Fruit fly (Drosophila melanogaster) whole organism, embryonic: Measurements from ENCODE around the gene Ntf-2.

Experiments used
- Aef1 ChIP-seq: fragments of 200-800 bp; sonication (Bioruptor generic); IDR thresholded peaks from 3 replicates; pipeline ENCODE4 v1.3.6; 2022; ENCODE audit warnings: missing biosample characterization, missing genetic modification characterization
- BtbVII ChIP-seq: fragments of 200-800 bp; sonication (Bioruptor generic); optimal IDR thresholded peaks from 3 replicates; lab custom pipeline; 2017; ENCODE audit warnings: missing biosample characterization, mild to moderate bottlenecking, missing genetic modification characterization
- CG1024 ChIP-seq: fragments of 200-800 bp; sonication (Bioruptor generic); IDR thresholded peaks from 2 replicates; pipeline ENCODE4 v1.3.6; 2022; ENCODE audit warnings: missing biosample characterization, missing genetic modification characterization
- CG10462 ChIP-seq: fragments of 200-800 bp; sonication (Bioruptor generic); optimal IDR thresholded peaks from 2 replicates; lab custom pipeline; 2016; ENCODE audit warnings: missing biosample characterization, missing genetic modification characterization
- CG11398 ChIP-seq: fragments of 200-800 bp; sonication (Bioruptor generic); optimal IDR thresholded peaks from 2 replicates; lab custom pipeline; 2016; ENCODE audit warnings: missing biosample characterization, missing genetic modification characterization
- CG12942 ChIP-seq: fragments of 200-800 bp; sonication (Bioruptor generic); optimal IDR thresholded peaks from 3 replicates; lab custom pipeline; 2016; ENCODE audit warnings: missing biosample characterization, missing genetic modification characterization
- CG15269 ChIP-seq: fragments of 200-800 bp; sonication (Bioruptor generic); optimal IDR thresholded peaks from 2 replicates; lab custom pipeline; 2018; ENCODE audit warnings: missing biosample characterization, mild to moderate bottlenecking, missing genetic modification characterization, moderate library complexity
- CG18262 ChIP-seq: fragments of 200-800 bp; optimal IDR thresholded peaks from 3 replicates; lab custom pipeline; 2019; ENCODE audit warnings: missing biosample characterization, mild to moderate bottlenecking, missing genetic modification characterization, moderate library complexity
- CG18764 ChIP-seq: fragments of 200-800 bp; sonication (Bioruptor generic); optimal IDR thresholded peaks from 3 replicates; lab custom pipeline; 2016; ENCODE audit warnings: missing biosample characterization, missing genetic modification characterization
- CG2129 ChIP-seq: fragments of 200-800 bp; sonication (Bioruptor generic); IDR thresholded peaks from 2 replicates; pipeline ENCODE4 v1.3.6; 2022; ENCODE audit warnings: missing biosample characterization, missing genetic modification characterization; ENCODE audit not compliant: partially characterized antibody
- CG34422 ChIP-seq: fragments of 200-800 bp; sonication (Bioruptor generic); IDR thresholded peaks from 3 replicates; pipeline ENCODE4 v1.3.6; 2022; ENCODE audit warnings: missing biosample characterization, missing genetic modification characterization
- CG3847 ChIP-seq: fragments of 200-800 bp; sonication (Bioruptor generic); IDR thresholded peaks from 2 replicates; pipeline ENCODE4 v1.3.6; 2022; ENCODE audit warnings: missing biosample characterization, missing genetic modification characterization
- CG4282 ChIP-seq: fragments of 200-800 bp; sonication (Bioruptor generic); optimal IDR thresholded peaks from 2 replicates; lab custom pipeline; 2016; ENCODE audit warnings: missing biosample characterization, missing genetic modification characterization
- CG4360 ChIP-seq: fragments of 200-800 bp; sonication (Bioruptor generic); IDR thresholded peaks from 2 replicates; pipeline ENCODE4 v1.3.6; 2022; ENCODE audit warnings: missing biosample characterization, missing genetic modification characterization
- CG4424 ChIP-seq: fragments of 200-800 bp; sonication (Bioruptor generic); optimal IDR thresholded peaks from 3 replicates; lab custom pipeline; 2016; ENCODE audit warnings: missing biosample characterization, missing genetic modification characterization
- CG4854 ChIP-seq: fragments of 200-800 bp; sonication (Bioruptor generic); optimal IDR thresholded peaks from 2 replicates; lab custom pipeline; 2016; ENCODE audit warnings: missing biosample characterization, missing genetic modification characterization, inconsistent platforms
- CG5953 ChIP-seq: fragments of 200-800 bp; sonication (Bioruptor generic); IDR thresholded peaks from 2 replicates; pipeline ENCODE4 v1.3.6; 2022; ENCODE audit warnings: missing biosample characterization, missing genetic modification characterization
- CG6654 ChIP-seq: fragments of 200-800 bp; sonication (Bioruptor generic); optimal IDR thresholded peaks from 2 replicates; lab custom pipeline; 2017; ENCODE audit warnings: missing biosample characterization, mild to moderate bottlenecking, missing genetic modification characterization
- CG6689 ChIP-seq: fragments of 200-800 bp; sonication (Bioruptor generic); IDR thresholded peaks from 2 replicates; pipeline ENCODE4 v1.3.6; 2022; ENCODE audit warnings: missing biosample characterization, missing genetic modification characterization
- CG6854 ChIP-seq: fragments of 200-800 bp; sonication (Bioruptor generic); optimal IDR thresholded peaks from 3 replicates; lab custom pipeline; 2017; ENCODE audit warnings: missing biosample characterization, mild to moderate bottlenecking, missing genetic modification characterization
- CG7357 ChIP-seq: fragments of 200-800 bp; sonication (Bioruptor generic); IDR thresholded peaks from 3 replicates; pipeline ENCODE4 v1.3.6; 2022; ENCODE audit warnings: missing biosample characterization, missing genetic modification characterization
- CG7556 ChIP-seq: fragments of 200-800 bp; sonication (Bioruptor generic); optimal IDR thresholded peaks from 2 replicates; lab custom pipeline; 2017; ENCODE audit warnings: missing biosample characterization, mild to moderate bottlenecking, missing genetic modification characterization
- CG8765 ChIP-seq: fragments of 200-800 bp; sonication (Bioruptor generic); IDR thresholded peaks from 2 replicates; pipeline ENCODE4 v1.3.6; 2022; ENCODE audit warnings: missing biosample characterization, missing genetic modification characterization
- CG8944 ChIP-seq: fragments of 200-800 bp; sonication (Bioruptor generic); optimal IDR thresholded peaks from 3 replicates; lab custom pipeline; 2016; ENCODE audit warnings: missing biosample characterization, missing genetic modification characterization
- CG9437 ChIP-seq: fragments of 200-800 bp; sonication (Bioruptor generic); optimal IDR thresholded peaks from 2 replicates; lab custom pipeline; 2018; ENCODE audit warnings: missing biosample characterization, mild to moderate bottlenecking, missing genetic modification characterization
- CG9797 ChIP-seq: fragments of 200-800 bp; sonication (Bioruptor generic); optimal IDR thresholded peaks from 3 replicates; lab custom pipeline; 2018; ENCODE audit warnings: missing biosample characterization, mild to moderate bottlenecking, missing genetic modification characterization
- CG9932 ChIP-seq: fragments of 200-800 bp; sonication (Bioruptor generic); IDR thresholded peaks from 2 replicates; pipeline ENCODE4 v1.3.6; 2022; ENCODE audit warnings: missing biosample characterization, missing genetic modification characterization
- Elba2 ChIP-seq: fragments of 200-800 bp; sonication (Bioruptor generic); optimal IDR thresholded peaks from 3 replicates; lab custom pipeline; 2016; ENCODE audit warnings: missing biosample characterization, missing genetic modification characterization
- Gug ChIP-seq: fragments of 200-800 bp; sonication (Bioruptor generic); IDR thresholded peaks from 4 replicates; pipeline ENCODE4 v1.3.6; 2022; ENCODE audit warnings: missing biosample characterization, missing genetic modification characterization
- HLHmδ ChIP-seq: fragments of 200-800 bp; sonication (Bioruptor generic); optimal IDR thresholded peaks from 2 replicates; lab custom pipeline; 2018; ENCODE audit warnings: missing biosample characterization, mild to moderate bottlenecking, missing genetic modification characterization, moderate library complexity
- Hand ChIP-seq: fragments of 200-800 bp; sonication (Bioruptor generic); optimal IDR thresholded peaks from 2 replicates; lab custom pipeline; 2017; ENCODE audit warnings: mild to moderate bottlenecking, missing biosample characterization, missing genetic modification reagents, missing genetic modification characterization
- MTF-1 ChIP-seq: fragments of 200-800 bp; sonication (Bioruptor generic); optimal IDR thresholded peaks from 2 replicates; lab custom pipeline; 2018; ENCODE audit warnings: missing biosample characterization, mild to moderate bottlenecking, missing genetic modification characterization, borderline replicate concordance
- Neu2 ChIP-seq: fragments of 200-800 bp; sonication (Bioruptor generic); optimal IDR thresholded peaks from 3 replicates; lab custom pipeline; 2016; ENCODE audit warnings: missing biosample characterization, missing genetic modification characterization, borderline replicate concordance
- NfI ChIP-seq: fragments of 200-800 bp; sonication (Bioruptor generic); optimal IDR thresholded peaks from 3 replicates; lab custom pipeline; 2018; ENCODE audit warnings: missing biosample characterization, mild to moderate bottlenecking, missing genetic modification characterization, moderate library complexity
- ab ChIP-seq: fragments of 200-800 bp; sonication (Bioruptor generic); optimal IDR thresholded peaks from 2 replicates; lab custom pipeline; 2016; ENCODE audit warnings: missing biosample characterization, missing genetic modification characterization
- abd-A ChIP-seq: fragments of 200-800 bp; sonication (Bioruptor generic); optimal IDR thresholded peaks from 3 replicates; lab custom pipeline; 2019; ENCODE audit warnings: missing biosample characterization, mild to moderate bottlenecking, missing genetic modification characterization, moderate library complexity
- ase ChIP-seq: fragments of 200-800 bp; sonication (Bioruptor generic); IDR thresholded peaks from 3 replicates; pipeline ENCODE4 v1.3.6; 2022; ENCODE audit warnings: missing biosample characterization, missing genetic modification characterization
- bsh ChIP-seq, 2 experiments: fragments of 200-800 bp; sonication (Bioruptor generic); optimal IDR thresholded peaks; 2 replicates each; lab custom pipeline; 2017 to 2018; ENCODE audit warnings: mild to moderate bottlenecking in 2 of 2, missing biosample characterization in 2 of 2, missing genetic modification characterization in 2 of 2, moderate library complexity in 1 of 2
- esg ChIP-seq: fragments of 200-800 bp; sonication (Bioruptor generic); conservative IDR thresholded peaks from 2 replicates; pipeline ENCODE4 v1.3.6; 2022; ENCODE audit warnings: missing biosample characterization, missing genetic modification characterization
- fd96Cb ChIP-seq: fragments of 200-800 bp; sonication (Bioruptor generic); optimal IDR thresholded peaks from 2 replicates; lab custom pipeline; 2018; ENCODE audit warnings: missing biosample characterization, mild to moderate bottlenecking, missing genetic modification characterization, moderate library complexity
- kay ChIP-seq: fragments of 200-800 bp; sonication (Bioruptor generic); optimal IDR thresholded peaks from 2 replicates; lab custom pipeline; 2016; ENCODE audit warnings: missing biosample characterization, missing genetic modification characterization
- knrl ChIP-seq: fragments of 200-800 bp; sonication (Bioruptor generic); IDR thresholded peaks from 3 replicates; pipeline ENCODE4 v1.3.6; 2022; ENCODE audit warnings: missing biosample characterization, missing genetic modification characterization; ENCODE audit not compliant: partially characterized antibody
- lola ChIP-seq, 3 experiments: fragments of >200 bp in 2 of 3; fragments of 200-800 bp in 1 of 3; sonication (Bioruptor generic) in 1 of 3; optimal IDR thresholded peaks; 2 replicates each; lab custom pipeline; 2017 to 2019; ENCODE audit warnings: missing biosample characterization in 3 of 3, missing genetic modification characterization in 3 of 3, mild to moderate bottlenecking in 1 of 3, moderate library complexity in 1 of 3
- peb ChIP-seq: fragments of 200-800 bp; sonication (Bioruptor generic); IDR thresholded peaks from 2 replicates; pipeline ENCODE4 v1.3.6; 2022; ENCODE audit warnings: missing biosample characterization, missing genetic modification characterization
- ranshi ChIP-seq: fragments of 200-800 bp; sonication (Bioruptor generic); IDR thresholded peaks from 2 replicates; pipeline ENCODE4 v1.3.6; 2022; ENCODE audit warnings: missing biosample characterization, missing genetic modification characterization
- sens-2 ChIP-seq: fragments of 200-800 bp; sonication (Bioruptor generic); IDR thresholded peaks from 2 replicates; pipeline ENCODE4 v1.3.6; 2022; ENCODE audit warnings: missing biosample characterization, missing genetic modification characterization
- seq ChIP-seq: fragments of 200-800 bp; sonication (Bioruptor generic); IDR thresholded peaks from 2 replicates; pipeline ENCODE4 v1.3.6; 2022; ENCODE audit warnings: missing biosample characterization, missing genetic modification characterization
- sim ChIP-seq: fragments of 200-800 bp; sonication (Bioruptor generic); IDR thresholded peaks from 2 replicates; pipeline ENCODE4 v1.3.6; 2022; ENCODE audit warnings: missing biosample characterization, missing genetic modification characterization
- sob ChIP-seq: fragments of 200-800 bp; sonication (Bioruptor generic); IDR thresholded peaks from 2 replicates; pipeline ENCODE4 v1.3.6; 2022; ENCODE audit warnings: missing biosample characterization, missing genetic modification characterization
- stc ChIP-seq: fragments of 200-800 bp; sonication (Bioruptor generic); IDR thresholded peaks from 2 replicates; pipeline ENCODE4 v1.3.6; 2022; ENCODE audit warnings: missing biosample characterization, missing genetic modification characterization
- trh ChIP-seq: fragments of 200-800 bp; sonication (Bioruptor generic); optimal IDR thresholded peaks from 2 replicates; lab custom pipeline; 2016; ENCODE audit warnings: missing biosample characterization, missing genetic modification characterization

Ntf-2 gene

dm6 chrX:21058991-21059390 is 23.7 kb downstream of the Ntf-2 start (continued):
- peak; percentile 91 for TF ChIP-seq fd96Cb
- peak; percentile 89 for TF ChIP-seq stc (GFP tag; lab: Robert Waterston, UW)
- peak; percentile 85 for TF ChIP-seq CG10462 (GFP tag; lab: Kevin White, UChicago)
- TF ChIP-seq CG4282 = peak; percentile 78
- TF ChIP-seq trh = peak; percentile 84
- peak; percentile 48; the same call in 1 of the 2 replicates for TF ChIP-seq CG4360 (GFP tag; lab: Robert Waterston, UW)
- peak; percentile 82 for TF ChIP-seq CG6689 (GFP tag; lab: Robert Waterston, UW)
- peak; percentile 86 for TF ChIP-seq MTF-1
- TF ChIP-seq CG1024 (GFP tag; lab: Robert Waterston, UW) = peak; percentile 76
- no peak for TF ChIP-seq HLHmδ (GFP tag; lab: Kevin White, UChicago)
- no peak for TF ChIP-seq CG8765 (GFP tag; lab: Robert Waterston, UW)
- TF ChIP-seq CG6854 (GFP tag; lab: Kevin White, UChicago) = peak; percentile 24
- peak; percentile 82 for TF ChIP-seq sob (GFP tag; lab: Robert Waterston, UW)
- peak; percentile 86 for TF ChIP-seq CG4424
- TF ChIP-seq sens-2 (GFP tag; lab: Robert Waterston, UW) = 0 out of 2 replicates have a peak, but pooled peaks have one; percentile 45
- TF ChIP-seq Hand (GFP tag; lab: Kevin White, UChicago) = peak; percentile 60
- peak; percentile 40; the same call in 1 of the 2 replicates for TF ChIP-seq sim
- no peak for TF ChIP-seq CG9797 (GFP tag; lab: Kevin White, UChicago)
- TF ChIP-seq CG15269 (tag; lab: Kevin White, UChicago) = peak; percentile 94
- peak; percentile 90 for TF ChIP-seq seq (GFP tag; lab: Robert Waterston, UW)
- peak; percentile 87 for TF ChIP-seq CG18262
- TF ChIP-seq peb (GFP tag; lab: Robert Waterston, UW) = peak; percentile 42; the same call in 1 of the 2 replicates
- peak; percentile 81 for TF ChIP-seq CG9437 (GFP tag; lab: Kevin White, UChicago)
- peak; percentile 75 for TF ChIP-seq Aef1 (GFP tag; lab: Robert Waterston, UW)
- no peak for TF ChIP-seq Neu2 (GFP tag; lab: Kevin White, UChicago)
- peak; percentile 73 for TF ChIP-seq kay (GFP tag; lab: Kevin White, UChicago)
- TF ChIP-seq CG8944 = peak; percentile 90
- TF ChIP-seq ab (GFP tag; lab: Kevin White, UChicago) = peak; percentile 79
- peak; percentile 79 for TF ChIP-seq CG18764
- TF ChIP-seq CG3847 = peak; percentile 77
- peak; percentile 86 for TF ChIP-seq CG5953 (GFP tag; lab: Robert Waterston, UW)
- peak; percentile 82 for TF ChIP-seq BtbVII (GFP tag; lab: Kevin White, UChicago)
- TF ChIP-seq lola (GFP tag; optimal IDR thresholded peaks at IDR 0.05; lab: Kevin White, UChicago) = peak in 1 of 3 experiments; percentile 90
- peak; percentile 78 for TF ChIP-seq CG6654 (GFP tag; lab: Kevin White, UChicago)
- peak; percentile 92 for TF ChIP-seq CG11398
- TF ChIP-seq ranshi (GFP tag; lab: Robert Waterston, UW) = peak; percentile 84
- peak; percentile 69 for TF ChIP-seq Gug (GFP tag; lab: Robert Waterston, UW)
- TF ChIP-seq CG12942 (GFP tag; lab: Kevin White, UChicago) = peak; percentile 89
- TF ChIP-seq ase = peak; percentile 71; the same call in 2 of the 3 replicates
- no peak for TF ChIP-seq CG2129
- TF ChIP-seq esg (GFP tag; lab: Robert Waterston, UW) = peak; percentile 83
- peak; percentile 56; the same call in 1 of the 3 replicates for TF ChIP-seq CG7357 (GFP tag; lab: Robert Waterston, UW)
- no peak for TF ChIP-seq knrl (GFP tag; lab: Robert Waterston, UW)
- peak; percentile 40 for TF ChIP-seq Elba2 (GFP tag; lab: Kevin White, UChicago)
- peak; percentile 79 for TF ChIP-seq abd-A (tag; lab: Kevin White, UChicago)
- peak; percentile 91 for TF ChIP-seq CG7556 (GFP tag; lab: Kevin White, UChicago)
- peak; percentile 88 for TF ChIP-seq CG34422 (GFP tag; lab: Robert Waterston, UW)
- peak; percentile 56; the same call in 1 of the 2 replicates for TF ChIP-seq CG9932 (GFP tag; lab: Robert Waterston, UW)
- TF ChIP-seq bsh (GFP tag; optimal IDR thresholded peaks at IDR 0.05; lab: Kevin White, UChicago) = peak; percentile 67 to 96
- peak; percentile 93 for TF ChIP-seq NfI (GFP tag; lab: Kevin White, UChicago)
- peak; percentile 72 for TF ChIP-seq CG4854 (GFP tag; lab: Kevin White, UChicago)
